Worm (Caenorhabditis elegans): ENCODE measurements around the gene K12B6.9.

Gene K12B6.9

ce11 chrV:6267237-6267812 is 25.1 kb downstream of the K12B6.9 start, which contains the start of gene mrck-1 (continued):
- TF ChIP-seq dpl-1 (GFP tag; optimal IDR thresholded peaks at IDR 0.05) (peak; percentile 58), dpff-1 (tag; optimal IDR thresholded peaks at IDR 0.05) (no peak), F52B5.7 (tag; optimal IDR thresholded peaks at IDR 0.05) (no peak), aptf-2 (GFP tag; conservative IDR thresholded peaks at IDR 0.05) (no peak), nfya-1 (tag; optimal IDR thresholded peaks at IDR 0.05; ENCODE audit: borderline replicate concordance, insufficient read depth) (no peak), bed-1 (GFP tag; IDR thresholded peaks at IDR 0.05) (no peak), atf-7 (tag; optimal IDR thresholded peaks at IDR 0.05) (peak; percentile 65), Y67H2A.10 (GFP tag; conservative IDR thresholded peaks at IDR 0.05) (no peak), hmg-1.2 (GFP tag; IDR thresholded peaks at IDR 0.05) (peak; percentile 67), B0261.1 (tag; optimal IDR thresholded peaks at IDR 0.05) (no peak), tlf-1 (GFP tag; optimal IDR thresholded peaks at IDR 0.05) (peak; percentile 72), snpc-4 (GFP tag; optimal IDR thresholded peaks at IDR 0.05) (peak; percentile 72), snpc-4 (tag; optimal IDR thresholded peaks at IDR 0.05) (peak in 3 of 4 experiments; percentile 61 to 65 (median 64)), ZK185.1 (tag; optimal IDR thresholded peaks at IDR 0.05; ENCODE audit: poor library complexity, severe bottlenecking) (peak; percentile 81), egl-18 (GFP tag; IDR thresholded peaks at IDR 0.05) (peak; percentile 71; the same call in 1 of the 2 replicates), snpc-1.3 (tag; optimal IDR thresholded peaks at IDR 0.05; ENCODE audit: insufficient read depth) (no peak), gei-17 (GFP tag; optimal IDR thresholded peaks at IDR 0.05) (peak; percentile 36), B0019.2 (GFP tag; conservative IDR thresholded peaks at IDR 0.05) (no peak), hrde-1 (tag; optimal IDR thresholded peaks at IDR 0.05; ENCODE audit: borderline replicate concordance) (no peak), cebp-1 (GFP tag; IDR thresholded peaks at IDR 0.05) (peak; percentile 9; the same call in 1 of the 2 replicates), cebp-1 (tag; optimal IDR thresholded peaks at IDR 0.05) (peak; percentile 85), B0035.1 (tag; optimal IDR thresholded peaks at IDR 0.05) (no peak), ets-4 (GFP tag; optimal IDR thresholded peaks at IDR 0.05) (no peak), rcor-1 (GFP tag; IDR thresholded peaks at IDR 0.05) (peak; percentile 85), madf-6 (GFP tag; IDR thresholded peaks at IDR 0.05) (peak; percentile 77), lag-1 (GFP tag; IDR thresholded peaks at IDR 0.05) (no peak), athp-1 (tag; optimal IDR thresholded peaks at IDR 0.05) (peak; percentile 36), egrh-3 (GFP tag; IDR thresholded peaks at IDR 0.05) (no peak), unc-130 (GFP tag; optimal IDR thresholded peaks at IDR 0.05) (no peak), repo-1 (tag; optimal IDR thresholded peaks at IDR 0.05) (peak; percentile 63), ceh-58 (GFP tag; IDR thresholded peaks at IDR 0.05) (no peak), tbp1 (GFP tag; optimal IDR thresholded peaks at IDR 0.05) (peak; percentile 57), lin-40 (tag; optimal IDR thresholded peaks at IDR 0.05) (peak; percentile 95), ama-1 (optimal IDR thresholded peaks at IDR 0.05) (no peak), ama-1 (GFP tag; optimal IDR thresholded peaks at IDR 0.05) (no peak), mcd-1 (GFP tag; IDR thresholded peaks at IDR 0.05) (peak; percentile 85), F57C9.4 (tag; optimal IDR thresholded peaks at IDR 0.05) (no peak), ceh-100 (GFP tag; IDR thresholded peaks at IDR 0.05) (no peak; the same call in 1 of the 2 replicates), hlh-12 (tag; optimal IDR thresholded peaks at IDR 0.05) (no peak), Y56A3A.18 (GFP tag; IDR thresholded peaks at IDR 0.05) (peak; percentile 37; the same call in 1 of the 2 replicates), sdz-38 (tag; optimal IDR thresholded peaks at IDR 0.05) (no peak), pha-4 (tag; optimal IDR thresholded peaks at IDR 0.05) (no peak), attf-6 (GFP tag; IDR thresholded peaks at IDR 0.05) (no peak), sea-2 (GFP tag; IDR thresholded peaks at IDR 0.05) (no peak), sptf-2 (GFP tag; optimal IDR thresholded peaks at IDR 0.05) (no peak), Y53G8AR.9 (GFP tag; conservative IDR thresholded peaks at IDR 0.05) (peak; percentile 91), mxl-1 (tag; optimal IDR thresholded peaks at IDR 0.05) (no peak), nhr-80 (tag; optimal IDR thresholded peaks at IDR 0.05) (peak; percentile 87), snpc-3.4 (tag; optimal IDR thresholded peaks at IDR 0.05) (no peak)
